Comparison of ENCODE assay signal across 2 worm cellular contexts in the genomic region with DNA sequence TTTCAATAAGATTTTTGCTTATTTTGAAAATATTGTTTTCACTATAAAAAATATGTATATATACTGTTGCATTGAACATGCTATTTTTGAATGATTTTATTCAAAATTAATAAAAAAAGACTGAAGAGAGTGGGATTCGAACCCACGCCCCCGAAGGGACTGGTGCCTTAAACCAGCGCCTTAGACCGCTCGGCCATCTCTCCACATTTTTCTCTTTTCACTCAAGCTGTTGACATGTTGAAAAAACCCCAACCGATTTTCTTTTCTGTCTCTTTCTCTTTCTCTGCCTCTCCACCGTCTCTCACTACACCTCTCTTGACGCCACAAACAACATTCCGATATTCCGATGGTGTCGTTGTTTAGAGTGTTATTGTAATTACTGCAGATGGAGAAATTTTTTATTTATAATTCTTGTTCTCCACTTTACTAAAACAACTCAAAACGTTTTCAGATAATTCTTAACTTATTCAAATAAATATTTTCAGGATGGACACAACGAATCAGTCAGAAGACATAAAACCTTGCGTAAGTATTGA.
A peak's percentile ranks its signal among the peaks of the same experiment; 100 is the strongest.
TF ChIP-seq lines count a peak whose summit lies in the region.

A gene (plus strand): TSS at position 486 of the 536 bp plus-strand sequence.

TF ChIP-seq in whole organism, L4 larva, 104 proteins besides CTCF, POLR2A, EP300 and RAD21 (continued from another document):
- TF ChIP-seq spr-3 (GFP tag; optimal IDR thresholded peaks at IDR 0.05; lab: Kevin White, UChicago) (peak; percentile 31), lin-15B (tag; optimal IDR thresholded peaks at IDR 0.05; lab: Kevin White, UChicago) (no peak), daf-8 (GFP tag; IDR thresholded peaks at IDR 0.05; lab: Robert Waterston, UW) (no peak), php-3 (GFP tag; IDR thresholded peaks at IDR 0.05; lab: Robert Waterston, UW) (peak; percentile 55), lin-38 (GFP tag; IDR thresholded peaks at IDR 0.05; lab: Robert Waterston, UW) (peak; percentile 81; the same call in 1 of the 2 replicates), aly-2 (tag; optimal IDR thresholded peaks at IDR 0.05; lab: Kevin White, UChicago) (no peak), ceh-28 (tag; optimal IDR thresholded peaks at IDR 0.05; lab: Kevin White, UChicago) (no peak), hif-1 (tag; optimal IDR thresholded peaks at IDR 0.05; lab: Kevin White, UChicago) (peak in 1 of 2 experiments; percentile 74), zip-2 (tag; optimal IDR thresholded peaks at IDR 0.05; lab: Kevin White, UChicago) (peak; percentile 28), Y48G9A.11 (GFP tag; IDR thresholded peaks at IDR 0.05; lab: Robert Waterston, UW) (peak; percentile 58), ztf-7 (tag; optimal IDR thresholded peaks at IDR 0.05; lab: Kevin White, UChicago) (peak; percentile 71), nhr-11 (tag; optimal IDR thresholded peaks at IDR 0.05; lab: Kevin White, UChicago) (peak; percentile 72), sdz-12 (GFP tag; optimal IDR thresholded peaks at IDR 0.05; lab: Kevin White, UChicago) (peak; percentile 72), ceh-20 (GFP tag; IDR thresholded peaks at IDR 0.05; lab: Robert Waterston, UW) (peak; percentile 74), lin-13 (GFP tag; optimal IDR thresholded peaks at IDR 0.05; lab: Kevin White, UChicago) (peak; percentile 76), lir-3 (tag; optimal IDR thresholded peaks at IDR 0.05; lab: Kevin White, UChicago) (peak; percentile 86), mdt-29 (GFP tag; IDR thresholded peaks at IDR 0.05; lab: Robert Waterston, UW) (0 out of 2 replicates have a peak, but pooled peaks have one; percentile 9), zfp-2 (tag; optimal IDR thresholded peaks at IDR 0.05; lab: Kevin White, UChicago) (peak; percentile 58), daf-19 (GFP tag; conservative IDR thresholded peaks at IDR 0.05; lab: Robert Waterston, UW) (no peak), snpc-1.2 (GFP tag; IDR thresholded peaks at IDR 0.05; lab: Robert Waterston, UW) (peak; percentile 87), nhr-42 (GFP tag; IDR thresholded peaks at IDR 0.05; lab: Robert Waterston, UW) (peak; percentile 90), nhr-41 (GFP tag; IDR thresholded peaks at IDR 0.05; lab: Robert Waterston, UW) (peak; percentile 84), nhr-77 (tag; optimal IDR thresholded peaks at IDR 0.05; lab: Kevin White, UChicago) (peak; percentile 82), dmd-9 (GFP tag; IDR thresholded peaks at IDR 0.05; lab: Robert Waterston, UW) (peak; percentile 79; the same call in 1 of the 2 replicates), nhr-237 (tag; optimal IDR thresholded peaks at IDR 0.05; lab: Kevin White, UChicago) (no peak), dpl-1 (GFP tag; optimal IDR thresholded peaks at IDR 0.05; lab: Kevin White, UChicago) (peak; percentile 35), spr-1 (tag; optimal IDR thresholded peaks at IDR 0.05; lab: Kevin White, UChicago) (peak; percentile 75), saeg-2 (GFP tag; IDR thresholded peaks at IDR 0.05; lab: Robert Waterston, UW) (peak; percentile 64; the same call in 1 of the 2 replicates), madf-5 (GFP tag; IDR thresholded peaks at IDR 0.05; lab: Robert Waterston, UW) (peak; percentile 91 to 97; a peak in 3 of 4 replicates), pqm-1 (tag; optimal IDR thresholded peaks at IDR 0.05; lab: Kevin White, UChicago) (no peak), gei-8 (GFP tag; optimal IDR thresholded peaks at IDR 0.05; lab: Kevin White, UChicago) (peak; percentile 24), nhr-6 (tag; optimal IDR thresholded peaks at IDR 0.05; lab: Kevin White, UChicago) (peak; percentile 82), F26F4.8 (GFP tag; conservative IDR thresholded peaks at IDR 0.05; lab: Robert Waterston, UW) (peak; percentile 91), arid-1 (GFP tag; conservative IDR thresholded peaks at IDR 0.05; lab: Robert Waterston, UW) (peak; percentile 91), T26A8.4 (GFP tag; IDR thresholded peaks at IDR 0.05; lab: Robert Waterston, UW) (peak; percentile 86), egl-43 (GFP tag; IDR thresholded peaks at IDR 0.05; lab: Robert Waterston, UW) (peak; percentile 94), unc-130 (GFP tag; optimal IDR thresholded peaks at IDR 0.05; lab: Kevin White, UChicago) (peak; percentile 54), mdl-1 (tag; optimal IDR thresholded peaks at IDR 0.05; lab: Kevin White, UChicago) (peak in 1 of 2 experiments; percentile 73), aha-1 (tag; lab: Kevin White, UChicago) (peak; percentile 93), ceh-44 (GFP tag; IDR thresholded peaks at IDR 0.05; lab: Robert Waterston, UW) (peak; percentile 80), hlh-30 (tag; optimal IDR thresholded peaks at IDR 0.05; lab: Kevin White, UChicago; ENCODE audit: insufficient read depth) (peak; percentile 65), dve-1 (tag; optimal IDR thresholded peaks at IDR 0.05; lab: Kevin White, UChicago; ENCODE audit: insufficient read depth) (peak; percentile 86), daf-12 (tag; optimal IDR thresholded peaks at IDR 0.05; lab: Kevin White, UChicago) (no peak), F49E8.2 (tag; optimal IDR thresholded peaks at IDR 0.05; lab: Kevin White, UChicago; ENCODE audit: borderline replicate concordance) (peak; percentile 29), lim-7 (GFP tag; IDR thresholded peaks at IDR 0.05; lab: Robert Waterston, UW) (peak; percentile 92), daf-16 (GFP tag; optimal IDR thresholded peaks at IDR 0.05; lab: Kevin White, UChicago) (peak; percentile 67 to 94), daf-16 (tag; optimal IDR thresholded peaks at IDR 0.05; lab: Kevin White, UChicago) (peak; percentile 43), unc-62 (GFP tag; optimal IDR thresholded peaks at IDR 0.05 in 1 of 2; lab: Kevin White, UChicago) (no peak), unc-62 (tag; optimal IDR thresholded peaks at IDR 0.05; lab: Kevin White, UChicago) (no peak), nhr-10 (tag; optimal IDR thresholded peaks at IDR 0.05; lab: Kevin White, UChicago) (no peak), pha-4 (GFP tag; IDR thresholded peaks at IDR 0.05; lab: Robert Waterston, UW) (peak; percentile 95), pha-4 (tag; optimal IDR thresholded peaks at IDR 0.05; lab: Kevin White, UChicago) (no peak)
TF ChIP-seq in whole organism, L4 larva: peak in this region for 72.

TF ChIP-seq in whole organism, late embryonic, 69 proteins besides CTCF, POLR2A, EP300 and RAD21 (continued from another document):
- peak; percentile 54 for TF ChIP-seq lim-6 (tag; optimal IDR thresholded peaks at IDR 0.05; lab: Kevin White, UChicago)
- peak; percentile 16 for TF ChIP-seq pros-1 (tag; optimal IDR thresholded peaks at IDR 0.05; lab: Kevin White, UChicago)
- TF ChIP-seq zip-5 (tag; optimal IDR thresholded peaks at IDR 0.05; lab: Kevin White, UChicago) = peak; percentile 59
- peak; percentile 90 for TF ChIP-seq hlh-15 (tag; optimal IDR thresholded peaks at IDR 0.05; lab: Kevin White, UChicago)
- peak; percentile 87 for TF ChIP-seq ceh-18 (tag; optimal IDR thresholded peaks at IDR 0.05; lab: Kevin White, UChicago)
- TF ChIP-seq pat-9 (tag; optimal IDR thresholded peaks at IDR 0.05; lab: Kevin White, UChicago) = peak; percentile 85
- TF ChIP-seq hlh-6 (tag; optimal IDR thresholded peaks at IDR 0.05; lab: Kevin White, UChicago) = peak; percentile 76
- peak; percentile 85 for TF ChIP-seq ceh-19 (GFP tag; optimal IDR thresholded peaks at IDR 0.05; lab: Kevin White, UChicago)
- TF ChIP-seq odd-2 (tag; optimal IDR thresholded peaks at IDR 0.05; lab: Kevin White, UChicago) = no peak
- TF ChIP-seq madf-2 (tag; optimal IDR thresholded peaks at IDR 0.05; lab: Kevin White, UChicago) = peak; percentile 87
- peak; percentile 82 for TF ChIP-seq ttx-3 (tag; optimal IDR thresholded peaks at IDR 0.05; lab: Kevin White, UChicago)
TF ChIP-seq in whole organism, late embryonic: peak in this region for 60.
